Worm (Caenorhabditis elegans) whole organism, L1 larva: ENCODE data around the gene cox-17.

Experiments used
- Y116A8C.19 ChIP-seq: sonication (generic microtip); optimal IDR thresholded peaks from 2 replicates; lab custom pipeline; 2016; ENCODE audit warnings: missing compliant biosample characterization, missing genetic modification characterization, borderline replicate concordance
- ceh-82 ChIP-seq, 3 experiments: fragments of 150-350 bp in 1 of 3; sonication (generic microtip) in 2 of 3; optimal IDR thresholded peaks; 2 replicates each; lab custom pipeline; 2014 to 2017; ENCODE audit warnings: missing biosample characterization in 3 of 3, missing genetic modification characterization in 3 of 3
- ceh-88 ChIP-seq: fragments of 200-800 bp; sonication (Bioruptor generic); IDR thresholded peaks from 2 replicates; pipeline ENCODE4 v1.3.6; 2022; ENCODE audit warnings: missing genetic modification characterization, missing compliant biosample characterization
- efl-1 ChIP-seq, 4 experiments: fragments of 150-350 bp; optimal IDR thresholded peaks in 3 of 4; peaks in 1 of 4; 1 replicate in 1 of 4; 2 replicates in 3 of 4; lab custom pipeline; 2014; ENCODE audit warnings: missing biosample characterization in 2 of 4, missing genetic modification characterization in 2 of 4, missing genetic modification reagents in 2 of 4
- efl-3 ChIP-seq: fragments of 200-800 bp; sonication (Bioruptor generic); optimal IDR thresholded peaks from 2 replicates; lab custom pipeline; 2018; ENCODE audit warnings: mild to moderate bottlenecking, missing genetic modification characterization, missing compliant biosample characterization
- elt-2 ChIP-seq: sonication (generic microtip); optimal IDR thresholded peaks from 2 replicates; lab custom pipeline; 2016; ENCODE audit warnings: missing genetic modification characterization, mild to moderate bottlenecking, inconsistent platforms, missing compliant biosample characterization, missing genetic modification reagents
- ets-5 ChIP-seq: fragments of 200-800 bp; sonication (Bioruptor generic); IDR thresholded peaks from 2 replicates; pipeline ENCODE4 v1.3.6; 2022; ENCODE audit warnings: missing genetic modification characterization, missing compliant biosample characterization
- fkh-10 ChIP-seq: sonication (generic microtip); optimal IDR thresholded peaks from 2 replicates; lab custom pipeline; 2017; ENCODE audit warnings: missing biosample characterization, missing genetic modification reagents, missing genetic modification characterization
- fkh-8 ChIP-seq: sonication (generic microtip); optimal IDR thresholded peaks from 2 replicates; lab custom pipeline; 2016; ENCODE audit warnings: mild to moderate bottlenecking, missing genetic modification characterization, missing compliant biosample characterization
- grh-1 ChIP-seq: fragments of 200-800 bp; sonication (Bioruptor generic); IDR thresholded peaks from 2 replicates; pipeline ENCODE4 v1.3.6; 2022; ENCODE audit warnings: missing genetic modification reagents, missing genetic modification characterization, missing compliant biosample characterization
- hlh-17 ChIP-seq: fragments of 200-800 bp; sonication (Bioruptor generic); optimal IDR thresholded peaks from 2 replicates; lab custom pipeline; 2018; ENCODE audit warnings: missing genetic modification characterization, mild to moderate bottlenecking, missing compliant biosample characterization, moderate library complexity, borderline replicate concordance
- hpl-2 ChIP-seq: fragments of 150-350 bp; optimal IDR thresholded peaks from 2 replicates; lab custom pipeline; 2014; ENCODE audit warnings: missing biosample characterization, missing genetic modification reagents, missing genetic modification characterization
- jun-1 ChIP-seq: fragments of 150-350 bp; optimal IDR thresholded peaks from 2 replicates; lab custom pipeline; 2014; ENCODE audit warnings: missing biosample characterization, missing genetic modification reagents, missing genetic modification characterization
- lin-13 ChIP-seq: fragments of 150-350 bp; optimal IDR thresholded peaks from 2 replicates; lab custom pipeline; 2014; ENCODE audit warnings: missing biosample characterization, missing genetic modification reagents, missing genetic modification characterization
- lin-14 ChIP-seq: fragments of 200-800 bp; sonication (Bioruptor generic); optimal IDR thresholded peaks from 2 replicates; lab custom pipeline; 2018; ENCODE audit warnings: mild to moderate bottlenecking, missing genetic modification characterization, moderate library complexity, missing compliant biosample characterization
- lin-15B ChIP-seq: fragments of 150-350 bp; sonication (generic microtip); optimal IDR thresholded peaks from 3 replicates; lab custom pipeline; 2014; ENCODE audit warnings: missing biosample characterization, missing genetic modification characterization
- lsy-2 ChIP-seq, 2 experiments: fragments of 150-350 bp; optimal IDR thresholded peaks; 2 replicates each; lab custom pipeline; 2014; ENCODE audit warnings: missing biosample characterization in 2 of 2, missing genetic modification characterization in 2 of 2
- mdl-1 ChIP-seq, 2 experiments: fragments of 150-350 bp; optimal IDR thresholded peaks; 2 replicates each; lab custom pipeline; 2014 to 2017; ENCODE audit warnings: missing biosample characterization in 2 of 2, missing genetic modification characterization in 2 of 2, inconsistent platforms in 1 of 2
- mep-1 ChIP-seq: fragments of 150-350 bp; optimal IDR thresholded peaks from 2 replicates; lab custom pipeline; 2014; ENCODE audit warnings: missing biosample characterization, missing genetic modification characterization
- nhr-11 ChIP-seq: fragments of 150-350 bp; optimal IDR thresholded peaks from 2 replicates; lab custom pipeline; 2014; ENCODE audit warnings: missing biosample characterization, missing genetic modification characterization
- nhr-12 ChIP-seq: sonication (generic microtip); optimal IDR thresholded peaks from 2 replicates; lab custom pipeline; 2017; ENCODE audit warnings: missing biosample characterization, missing genetic modification characterization
- nhr-19 ChIP-seq: fragments of 200-800 bp; sonication (Bioruptor generic); conservative IDR thresholded peaks from 2 replicates; pipeline ENCODE4 v1.3.6; 2022; ENCODE audit warnings: missing genetic modification characterization, missing compliant biosample characterization
- nhr-20 ChIP-seq: sonication (generic microtip); optimal IDR thresholded peaks from 2 replicates; lab custom pipeline; 2016; ENCODE audit warnings: mild to moderate bottlenecking, missing genetic modification characterization, missing compliant biosample characterization
- nhr-28 ChIP-seq: fragments of 150-350 bp; optimal IDR thresholded peaks from 2 replicates; lab custom pipeline; 2014; ENCODE audit warnings: missing biosample characterization, missing genetic modification characterization
- nhr-47 ChIP-seq: sonication (generic microtip); optimal IDR thresholded peaks from 2 replicates; lab custom pipeline; 2016; ENCODE audit warnings: mild to moderate bottlenecking, missing genetic modification characterization, moderate library complexity, missing compliant biosample characterization
- nhr-71 ChIP-seq: sonication (generic microtip); optimal IDR thresholded peaks from 2 replicates; lab custom pipeline; 2016; ENCODE audit warnings: mild to moderate bottlenecking, missing genetic modification characterization, moderate library complexity, missing compliant biosample characterization
- nhr-76 ChIP-seq: sonication (generic microtip); optimal IDR thresholded peaks from 2 replicates; lab custom pipeline; 2017; ENCODE audit warnings: missing biosample characterization, missing genetic modification characterization
- nhr-84 ChIP-seq: sonication (generic microtip); optimal IDR thresholded peaks from 2 replicates; lab custom pipeline; 2017; ENCODE audit warnings: missing biosample characterization, missing genetic modification characterization
- nhr-85 ChIP-seq: sonication (generic microtip); peaks from one replicate; lab custom pipeline; 2016; ENCODE audit warnings: missing genetic modification characterization, inconsistent platforms, missing compliant biosample characterization
- nhr-90 ChIP-seq: sonication (generic microtip); optimal IDR thresholded peaks from 2 replicates; lab custom pipeline; 2016; ENCODE audit warnings: mild to moderate bottlenecking, missing genetic modification characterization, missing compliant biosample characterization; ENCODE audit not compliant: poor library complexity
- rnt-1 ChIP-seq: sonication (generic microtip); optimal IDR thresholded peaks from 2 replicates; lab custom pipeline; 2016; ENCODE audit warnings: mild to moderate bottlenecking, missing genetic modification characterization, moderate library complexity, missing compliant biosample characterization
- snu-23 ChIP-seq: sonication (generic microtip); optimal IDR thresholded peaks from 2 replicates; lab custom pipeline; 2016; ENCODE audit warnings: missing genetic modification characterization, missing compliant biosample characterization
- sup-37 ChIP-seq: fragments of 200-800 bp; sonication (Bioruptor generic); optimal IDR thresholded peaks from 2 replicates; lab custom pipeline; 2018; ENCODE audit warnings: mild to moderate bottlenecking, missing genetic modification characterization, missing compliant biosample characterization
- swsn-7 ChIP-seq: sonication (generic microtip); optimal IDR thresholded peaks from 2 replicates; lab custom pipeline; 2016; ENCODE audit warnings: missing genetic modification characterization, missing compliant biosample characterization
- tbx-2 ChIP-seq: sonication (generic microtip); optimal IDR thresholded peaks from 2 replicates; lab custom pipeline; 2016; ENCODE audit warnings: missing genetic modification characterization, missing compliant biosample characterization
- unc-30 ChIP-seq: sonication (generic microtip); optimal IDR thresholded peaks from 2 replicates; lab custom pipeline; 2017; ENCODE audit warnings: missing biosample characterization, missing genetic modification characterization
- unc-86 ChIP-seq: sonication (generic microtip); optimal IDR thresholded peaks from 2 replicates; lab custom pipeline; 2016; ENCODE audit warnings: missing genetic modification characterization, missing compliant biosample characterization
- xbp-1 ChIP-seq: sonication (generic microtip); optimal IDR thresholded peaks from 2 replicates; lab custom pipeline; 2016; ENCODE audit warnings: missing genetic modification characterization, missing compliant biosample characterization

The cox-17 gene

ce11 chrIII:194160-194559 lies 3.4 kb downstream of the cox-17 start, which contains the start of gene F40G9.17:
Gene F40G9.17 (plus strand): TSS chrIII:194460.
- TF ChIP-seq nhr-47 (tag; lab: Kevin White, UChicago) (no peak), nhr-84 (no peak), nhr-12 (tag; lab: Kevin White, UChicago) (no peak), nhr-85 (tag; lab: Kevin White, UChicago) (peak; percentile 10), mep-1 (tag; lab: Kevin White, UChicago) (no peak), tbx-2 (tag; lab: Kevin White, UChicago) (no peak), mdl-1 (tag; optimal IDR thresholded peaks at IDR 0.05; lab: Kevin White, UChicago) (no peak), jun-1 (no peak), ceh-88 (no peak)

- TF ChIP-seq grh-1 (GFP tag; lab: Robert Waterston, UW): no peak
- no peak for TF ChIP-seq hpl-2
- TF ChIP-seq efl-1 (optimal IDR thresholded peaks at IDR 0.05; lab: Kevin White, UChicago): no peak
- TF ChIP-seq efl-1 (GFP tag; optimal IDR thresholded peaks at IDR 0.05 in 1 of 2; lab: Kevin White, UChicago): peak in 1 of 2 experiments; percentile 67
- TF ChIP-seq unc-30: no peak
These were observed 13.2 kb downstream of the cox-17 start for ce11 chrIII:203953-204352.

ce11 chrIII:207023-207422 lies 16.2 kb downstream of the cox-17 start, which contains the start of gene W10C4.1:
Gene W10C4.1 (minus strand): TSS chrIII:207123.
- TF ChIP-seq nhr-85 (tag; lab: Kevin White, UChicago): peak; percentile 36
- no peak for TF ChIP-seq rnt-1 (tag; lab: Kevin White, UChicago)

ce11 chrIII:208793-209694 lies 18.3 kb downstream of the cox-17 start:
- TF ChIP-seq efl-3 (GFP tag; lab: Kevin White, UChicago) (no peak), fkh-10 (GFP tag; lab: Kevin White, UChicago) (peak; percentile 59)

ce11 chrIII:209695-210091 lies 18.9 kb downstream of the cox-17 start, which contains the start of gene klp-20:
Gene klp-20 (plus strand): TSS chrIII:209992.
- TF ChIP-seq nhr-76 (tag; lab: Kevin White, UChicago) (no peak), xbp-1 (tag; lab: Kevin White, UChicago) (no peak), tbx-2 (tag; lab: Kevin White, UChicago) (no peak), elt-2 (no peak), nhr-20 (tag; lab: Kevin White, UChicago) (no peak), swsn-7 (no peak), sup-37 (GFP tag; lab: Kevin White, UChicago) (no peak)

ce11 chrIII:211387-211786 lies 20.6 kb downstream of the cox-17 start:
- TF ChIP-seq fkh-10 (GFP tag; lab: Kevin White, UChicago) (peak; percentile 46), snu-23 (GFP tag; lab: Kevin White, UChicago) (no peak), lin-14 (GFP tag; lab: Kevin White, UChicago) (peak; percentile 31)

ce11 chrIII:220368-220767 lies 29.6 kb downstream of the cox-17 start:
- TF ChIP-seq ets-5 (GFP tag; lab: Robert Waterston, UW): no peak
- TF ChIP-seq snu-23 (GFP tag; lab: Kevin White, UChicago): peak; percentile 5
- no peak for TF ChIP-seq nhr-90 (tag; lab: Kevin White, UChicago)
- TF ChIP-seq lin-13: no peak
- no peak for TF ChIP-seq hlh-17
- no peak for TF ChIP-seq nhr-28 (tag; lab: Kevin White, UChicago)
- TF ChIP-seq lin-15B (tag; lab: Kevin White, UChicago): no peak
- TF ChIP-seq lsy-2 (tag; optimal IDR thresholded peaks at IDR 0.05; lab: Kevin White, UChicago): no peak
- TF ChIP-seq nhr-20 (tag; lab: Kevin White, UChicago): no peak
- no peak for TF ChIP-seq nhr-19 (GFP tag; lab: Robert Waterston, UW)
- TF ChIP-seq nhr-11 (tag; lab: Kevin White, UChicago): no peak
- TF ChIP-seq Y116A8C.19 (tag; lab: Kevin White, UChicago): no peak
- no peak for TF ChIP-seq nhr-12 (tag; lab: Kevin White, UChicago)
- no peak for TF ChIP-seq unc-30
- TF ChIP-seq efl-1 (optimal IDR thresholded peaks at IDR 0.05; lab: Kevin White, UChicago): peak; percentile 15 to 26
- no peak for TF ChIP-seq efl-1 (GFP tag; optimal IDR thresholded peaks at IDR 0.05 in 1 of 2; lab: Kevin White, UChicago)
- no peak for TF ChIP-seq nhr-71 (tag; lab: Kevin White, UChicago)
- peak; percentile 43 for TF ChIP-seq fkh-8 (tag; lab: Kevin White, UChicago)
- peak in 1 of 3 experiments; percentile 32 for TF ChIP-seq ceh-82 (tag; optimal IDR thresholded peaks at IDR 0.05; lab: Kevin White, UChicago)
- no peak for TF ChIP-seq unc-86
